Worm (Caenorhabditis elegans) whole organism, L2 larva: Measurements from ENCODE around the gene F58E2.5.

ENCODE experiments used
- C34F6.9 ChIP-seq: fragments of 150-350 bp; optimal IDR thresholded peaks from 2 replicates; lab custom pipeline; 2014; ENCODE audit warnings: missing biosample characterization, missing genetic modification characterization
- F13H6.1 ChIP-seq: sonication (generic microtip); optimal IDR thresholded peaks from 2 replicates; lab custom pipeline; 2016; ENCODE audit warnings: missing genetic modification characterization, missing compliant biosample characterization
- R02D3.7 ChIP-seq: fragments of 150-350 bp; optimal IDR thresholded peaks from 2 replicates; lab custom pipeline; 2014; ENCODE audit warnings: missing biosample characterization, missing genetic modification characterization
- Y55F3AM.14 ChIP-seq: fragments of 200-800 bp; sonication (Bioruptor generic); optimal IDR thresholded peaks from 2 replicates; lab custom pipeline; 2018; ENCODE audit warnings: mild to moderate bottlenecking, missing genetic modification characterization, missing compliant biosample characterization
- alr-1 ChIP-seq: fragments of 150-350 bp; optimal IDR thresholded peaks from 2 replicates; lab custom pipeline; 2014; ENCODE audit warnings: missing biosample characterization, missing genetic modification characterization
- aly-2 ChIP-seq: fragments of 150-350 bp; optimal IDR thresholded peaks from 2 replicates; lab custom pipeline; 2014; ENCODE audit warnings: missing biosample characterization, missing genetic modification characterization
- ama-1 ChIP-seq: fragments of 150-350 bp; optimal IDR thresholded peaks from 2 replicates; lab custom pipeline; 2018; ENCODE audit warnings: inconsistent platforms
- blmp-1 ChIP-seq: sonication (generic microtip); optimal IDR thresholded peaks from 2 replicates; lab custom pipeline; 2017; ENCODE audit warnings: missing genetic modification characterization, mild to moderate bottlenecking, missing compliant biosample characterization, antibody characterized with exemption, moderate library complexity; ENCODE audit not compliant: insufficient read depth
- ceh-16 ChIP-seq: fragments of 150-350 bp; optimal IDR thresholded peaks from 2 replicates; lab custom pipeline; 2014; ENCODE audit warnings: missing biosample characterization, missing genetic modification characterization
- ceh-82 ChIP-seq: fragments of 150-350 bp; optimal IDR thresholded peaks from 2 replicates; lab custom pipeline; 2014; ENCODE audit warnings: missing biosample characterization, missing genetic modification characterization
- crh-2 ChIP-seq: sonication (generic microtip); optimal IDR thresholded peaks from 2 replicates; lab custom pipeline; 2017; ENCODE audit warnings: missing biosample characterization, missing genetic modification characterization
- egl-27 ChIP-seq: sonication (generic microtip); optimal IDR thresholded peaks from 3 replicates; lab custom pipeline; 2017; ENCODE audit warnings: missing biosample characterization, missing genetic modification reagents, missing genetic modification characterization
- gmeb-1 ChIP-seq: fragments of 150-350 bp; optimal IDR thresholded peaks from 2 replicates; lab custom pipeline; 2014; ENCODE audit warnings: missing biosample characterization, missing genetic modification characterization
- lin-11 ChIP-seq: fragments of 150-350 bp; sonication (generic microtip); optimal IDR thresholded peaks from 2 replicates; lab custom pipeline; 2014; ENCODE audit warnings: missing biosample characterization, missing genetic modification characterization, inconsistent platforms, mixed read lengths
- lin-13 ChIP-seq: fragments of 150-350 bp; optimal IDR thresholded peaks from 2 replicates; lab custom pipeline; 2014; ENCODE audit warnings: missing biosample characterization, missing genetic modification reagents, missing genetic modification characterization
- lsy-2 ChIP-seq, 2 experiments: fragments of 150-350 bp in 1 of 2; sonication (generic microtip) in 1 of 2; optimal IDR thresholded peaks; 2 replicates each; lab custom pipeline; 2014 to 2017; ENCODE audit warnings: missing biosample characterization in 2 of 2, missing genetic modification characterization in 2 of 2
- mab-5 ChIP-seq: fragments of 150-350 bp; optimal IDR thresholded peaks from 2 replicates; lab custom pipeline; 2014; ENCODE audit warnings: missing biosample characterization, missing genetic modification characterization
- nhr-10 ChIP-seq: sonication (generic microtip); optimal IDR thresholded peaks from 2 replicates; lab custom pipeline; 2017; ENCODE audit warnings: missing biosample characterization, missing genetic modification characterization
- nhr-11 ChIP-seq: fragments of 150-350 bp; optimal IDR thresholded peaks from 2 replicates; lab custom pipeline; 2014; ENCODE audit warnings: missing biosample characterization, missing genetic modification characterization
- nhr-12 ChIP-seq: fragments of 150-350 bp; optimal IDR thresholded peaks from 2 replicates; lab custom pipeline; 2014; ENCODE audit warnings: missing biosample characterization, missing genetic modification characterization
- nhr-129 ChIP-seq: fragments of 150-350 bp; optimal IDR thresholded peaks from 2 replicates; lab custom pipeline; 2014; ENCODE audit warnings: missing biosample characterization, missing genetic modification characterization
- nhr-23 ChIP-seq: fragments of 150-350 bp; optimal IDR thresholded peaks from 2 replicates; lab custom pipeline; 2014; ENCODE audit warnings: missing biosample characterization, missing genetic modification reagents, missing genetic modification characterization
- nhr-6 ChIP-seq: fragments of 150-350 bp; optimal IDR thresholded peaks from 2 replicates; lab custom pipeline; 2014; ENCODE audit warnings: missing biosample characterization, missing genetic modification characterization
- nhr-77 ChIP-seq: fragments of 150-350 bp; optimal IDR thresholded peaks from 2 replicates; lab custom pipeline; 2014; ENCODE audit warnings: missing biosample characterization, missing genetic modification characterization
- peb-1 ChIP-seq: fragments of 150-350 bp; optimal IDR thresholded peaks from 2 replicates; lab custom pipeline; 2014; ENCODE audit warnings: missing biosample characterization, missing genetic modification characterization
- sma-3 ChIP-seq: sonication (generic microtip); optimal IDR thresholded peaks from 2 replicates; lab custom pipeline; 2016; ENCODE audit warnings: missing genetic modification reagents, missing genetic modification characterization, missing compliant biosample characterization
- snpc-4 ChIP-seq: fragments of 150-350 bp; optimal IDR thresholded peaks from 2 replicates; lab custom pipeline; 2014; ENCODE audit warnings: missing biosample characterization, missing genetic modification characterization
- unc-39 ChIP-seq: fragments of 150-350 bp; optimal IDR thresholded peaks from 2 replicates; lab custom pipeline; 2014; ENCODE audit warnings: missing biosample characterization, missing genetic modification characterization
- unc-55 ChIP-seq: fragments of 150-350 bp; sonication (generic microtip); optimal IDR thresholded peaks from 3 replicates; lab custom pipeline; 2014; ENCODE audit warnings: missing biosample characterization, missing genetic modification reagents, missing genetic modification characterization
- zag-1 ChIP-seq: fragments of 150-350 bp; optimal IDR thresholded peaks from 2 replicates; lab custom pipeline; 2014; ENCODE audit warnings: missing biosample characterization, missing genetic modification characterization
- ztf-1 ChIP-seq: fragments of 200-800 bp; sonication (Bioruptor generic); conservative IDR thresholded peaks from 2 replicates; pipeline ENCODE4 v1.3.6; 2022; ENCODE audit warnings: missing genetic modification characterization, missing compliant biosample characterization
- ztf-4 ChIP-seq: fragments of 150-350 bp; optimal IDR thresholded peaks from 2 replicates; lab custom pipeline; 2014; ENCODE audit warnings: missing biosample characterization, missing genetic modification characterization

Gene F58E2.5

DNA sequence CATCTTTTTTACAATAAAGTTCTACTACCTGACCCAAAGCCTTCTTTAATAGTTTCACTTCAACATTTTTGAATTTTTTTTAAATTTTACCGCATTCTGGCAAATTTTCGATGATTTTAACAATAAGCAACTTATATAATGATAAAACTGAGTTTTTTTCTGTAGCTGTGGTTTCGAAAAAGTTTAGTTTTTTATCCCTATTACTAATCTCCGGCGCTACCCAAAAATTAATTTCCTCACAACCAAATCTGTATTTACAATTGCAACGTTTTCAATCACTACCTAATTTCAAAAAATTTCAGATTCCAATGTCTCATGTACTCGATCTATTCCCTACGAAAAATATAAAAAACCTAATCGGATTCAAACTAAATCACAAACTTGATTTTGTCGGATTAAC is 22.4 kb downstream of the F58E2.5 start, which contains the start of gene F58E2.3:
Gene F58E2.3, plus strand, starts transcription at position 301 of the 400 bp plus-strand sequence.
- no peak for TF ChIP-seq nhr-129
- no peak for TF ChIP-seq nhr-23 (tag; lab: Kevin White, UChicago)

DNA sequence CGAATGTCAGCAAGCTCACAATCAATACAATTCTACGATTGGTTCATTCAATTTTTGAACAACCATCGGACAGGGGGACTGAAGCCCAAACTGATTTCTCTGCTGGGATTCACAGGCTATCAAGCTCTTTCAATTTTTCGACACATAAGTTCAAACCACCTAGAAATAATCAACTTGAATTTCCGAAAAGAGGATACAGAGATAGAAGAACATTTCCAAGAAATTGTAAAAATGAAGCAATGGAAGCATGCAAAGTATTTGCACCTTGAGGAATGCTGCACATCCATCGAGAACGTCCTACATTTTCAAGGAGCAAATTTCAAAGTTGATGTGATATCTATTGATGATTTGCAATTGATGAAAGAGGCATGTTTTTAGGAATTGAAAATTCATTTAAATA is 23.0 kb downstream of the F58E2.5 start:
- TF ChIP-seq crh-2 (tag; lab: Kevin White, UChicago) (no peak), ztf-4 (tag; lab: Kevin White, UChicago) (no peak)

DNA sequence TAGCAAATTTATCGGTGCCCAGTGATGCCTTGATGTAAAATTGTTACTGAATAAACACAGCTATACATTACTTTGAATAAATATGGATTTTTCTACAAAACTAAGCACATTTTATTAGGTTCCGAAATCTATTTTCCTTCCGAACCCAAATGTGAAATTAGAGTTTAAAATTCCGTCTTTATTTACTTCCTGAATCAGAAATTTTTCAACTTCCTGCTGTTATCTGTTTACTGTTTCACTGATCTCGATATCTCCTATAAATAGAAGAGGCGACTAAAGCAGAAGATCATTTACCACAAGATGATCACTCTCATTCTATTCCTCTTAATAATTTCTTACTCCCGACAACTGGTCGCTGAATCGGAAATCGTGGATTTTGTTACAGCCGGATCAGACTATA is 25.0 kb downstream of the F58E2.5 start, which contains the start of gene F58E2.2:
Gene F58E2.2, plus strand, starts transcription at position 301 of the 400 bp plus-strand sequence.
- no peak for TF ChIP-seq gmeb-1 (tag; lab: Kevin White, UChicago)
- TF ChIP-seq egl-27 (tag; lab: Kevin White, UChicago), result no peak
- no peak for TF ChIP-seq Y55F3AM.14 (GFP tag; lab: Kevin White, UChicago)
- no peak for TF ChIP-seq nhr-10 (tag; lab: Kevin White, UChicago)
- no peak for TF ChIP-seq nhr-6 (tag; lab: Kevin White, UChicago)
- no peak for TF ChIP-seq F13H6.1 (tag; lab: Kevin White, UChicago)
- TF ChIP-seq ceh-16 (tag; lab: Kevin White, UChicago), result no peak
- TF ChIP-seq ztf-1, result no peak
- no peak for TF ChIP-seq lin-13 (GFP tag; lab: Kevin White, UChicago)
- TF ChIP-seq ceh-82, result no peak
- TF ChIP-seq, all 48 proteins: peak for 0

DNA sequence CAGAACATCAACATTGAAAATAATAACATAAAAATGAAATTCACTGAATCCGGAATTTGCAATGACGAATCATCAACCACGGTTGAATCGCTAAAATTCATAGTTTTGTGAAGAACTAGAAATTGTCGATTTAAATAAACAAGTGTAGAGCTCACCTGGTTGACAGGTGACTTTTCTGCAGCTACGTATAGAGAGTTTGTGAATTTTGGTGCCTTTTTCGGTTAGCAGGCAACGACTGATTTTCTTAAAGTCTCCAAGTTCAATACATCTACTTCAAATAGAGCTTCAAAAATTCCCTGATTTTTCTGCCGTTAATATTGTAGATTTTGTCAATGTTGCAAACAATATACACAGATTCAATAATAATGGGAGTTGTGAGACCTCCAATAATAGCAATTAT is 32.4 kb downstream of the F58E2.5 start, which contains the start of gene srz-69:
Gene srz-69, minus strand, starts transcription at position 101 of the 400 bp plus-strand sequence.
- no peak for TF ChIP-seq nhr-77 (tag; lab: Kevin White, UChicago)
- no peak for TF ChIP-seq lin-13 (GFP tag; lab: Kevin White, UChicago)
- no peak for TF ChIP-seq ama-1 (lab: Kevin White, UChicago)
- no peak for TF ChIP-seq egl-27 (tag; lab: Kevin White, UChicago)
- TF ChIP-seq nhr-12 (tag; lab: Kevin White, UChicago), result no peak
- TF ChIP-seq unc-39, result no peak
- TF ChIP-seq zag-1, result no peak
- no peak for TF ChIP-seq R02D3.7 (tag; lab: Kevin White, UChicago)
- no peak for TF ChIP-seq unc-55
- no peak for TF ChIP-seq ztf-1
- TF ChIP-seq lsy-2 (tag; optimal IDR thresholded peaks at IDR 0.05; lab: Kevin White, UChicago), result no peak
- no peak for TF ChIP-seq ceh-82
- no peak for TF ChIP-seq nhr-6 (tag; lab: Kevin White, UChicago)
- TF ChIP-seq lin-11 (tag; lab: Kevin White, UChicago), result no peak
- no peak for TF ChIP-seq nhr-11 (tag; lab: Kevin White, UChicago)
- no peak for TF ChIP-seq ceh-16 (tag; lab: Kevin White, UChicago)
- no peak for TF ChIP-seq C34F6.9 (tag; lab: Kevin White, UChicago)

DNA sequence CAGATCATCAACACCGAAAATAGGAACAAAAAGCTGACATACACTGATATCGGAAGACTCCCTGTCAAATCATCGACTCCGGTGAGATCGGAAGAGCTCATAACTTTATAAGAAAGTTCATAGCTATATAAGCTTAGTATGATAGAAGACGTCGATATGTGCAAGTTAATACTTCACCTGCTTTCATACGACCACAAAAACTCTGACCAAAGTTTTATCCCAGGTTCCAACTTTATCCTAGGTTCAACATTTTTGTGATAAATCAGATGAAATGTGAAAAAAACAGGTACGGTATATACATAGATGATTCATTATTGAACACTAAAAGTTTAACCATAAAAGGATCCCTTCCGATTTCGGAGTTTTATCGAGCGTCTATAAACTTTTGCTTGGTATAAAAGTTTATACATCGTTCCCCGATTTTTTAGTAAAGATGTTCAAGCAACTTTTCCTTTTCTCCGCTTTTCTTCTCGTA is 34.2 kb downstream of the F58E2.5 start, which contains the start of the genes srz-70 and C09G12.5:
Gene srz-70, minus strand, starts transcription at position 101 of the 475 bp plus-strand sequence.
Gene C09G12.5, plus strand, starts transcription at position 425 of the 475 bp plus-strand sequence.
- TF ChIP-seq mab-5 (tag; lab: Kevin White, UChicago) (no peak), unc-39 (no peak), nhr-6 (tag; lab: Kevin White, UChicago) (no peak), snpc-4 (tag; lab: Kevin White, UChicago) (no peak), lin-11 (tag; lab: Kevin White, UChicago) (no peak), unc-55 (no peak), lsy-2 (tag; optimal IDR thresholded peaks at IDR 0.05; lab: Kevin White, UChicago) (no peak), ceh-16 (tag; lab: Kevin White, UChicago) (no peak), sma-3 (no peak), ama-1 (lab: Kevin White, UChicago) (no peak), alr-1 (tag; lab: Kevin White, UChicago) (no peak)

DNA sequence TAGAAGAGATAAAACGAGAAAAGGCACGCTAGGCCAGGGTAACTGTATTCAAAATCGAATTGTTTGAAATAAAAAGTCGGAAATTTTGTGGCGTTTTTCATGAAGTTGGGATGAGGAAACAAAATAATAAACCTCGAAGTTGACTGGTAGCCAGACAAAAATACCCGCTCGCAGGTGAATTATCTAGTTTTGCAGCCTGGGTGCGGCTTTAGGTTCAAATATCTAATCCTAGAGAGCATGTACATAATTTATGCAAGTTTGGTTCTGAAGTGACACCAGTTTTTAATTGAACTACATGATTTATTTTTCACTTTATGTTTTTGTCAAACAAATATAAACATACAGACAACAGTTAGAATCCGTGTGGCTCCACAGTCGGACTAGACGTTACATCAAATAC is 37.0 kb downstream of the F58E2.5 start, which contains the start of gene srz-37:
Gene srz-37, minus strand, starts transcription at position 101 of the 400 bp plus-strand sequence.
- TF ChIP-seq blmp-1 (tag; lab: Kevin White, UChicago) (no peak), aly-2 (tag; lab: Kevin White, UChicago) (no peak), peb-1 (no peak)
